Worm (Caenorhabditis elegans): ENCODE measurements around the gene Y49F6B.6.

Y49F6B.6 gene

DNA sequence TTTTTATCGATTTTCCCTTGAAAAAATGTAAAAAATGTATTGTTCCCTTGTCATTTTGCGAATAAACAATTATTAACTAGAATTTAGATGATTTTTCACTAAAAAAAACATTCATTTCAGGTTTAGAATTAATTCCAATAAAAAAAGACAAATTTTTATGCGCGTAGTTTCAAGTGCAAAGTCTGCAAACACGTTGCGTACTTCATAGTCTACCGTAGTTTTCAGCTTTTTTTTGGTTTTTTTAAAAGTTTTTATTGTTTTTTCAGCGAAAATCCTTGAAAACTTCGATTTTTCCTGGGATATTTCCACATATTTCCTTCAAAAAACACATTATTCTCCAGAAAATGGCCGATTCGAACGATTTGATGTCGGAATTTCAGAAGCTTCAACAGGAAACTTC is 19.4 kb upstream of the Y49F6B.6 start, which contains the start of gene C16C8.11:
Gene C16C8.11, plus strand, starts transcription at position 188 of the 400 bp plus-strand sequence.
- TF ChIP-seq madf-5 (GFP tag; IDR thresholded peaks at IDR 0.05) (no peak), Y105C5A.15 (GFP tag; IDR thresholded peaks at IDR 0.05) (no peak), D1046.2 (GFP tag; IDR thresholded peaks at IDR 0.05) (no peak), ZK546.5 (tag; optimal IDR thresholded peaks at IDR 0.05) (no peak), fos-1 (tag; optimal IDR thresholded peaks at IDR 0.05) (no peak), ceh-28 (tag; optimal IDR thresholded peaks at IDR 0.05) (no peak), F44E2.7 (GFP tag; IDR thresholded peaks at IDR 0.05) (no peak), mxl-2 (GFP tag; conservative IDR thresholded peaks at IDR 0.05) (no peak), mxl-3 (GFP tag; optimal IDR thresholded peaks at IDR 0.05) (no peak), cey-2 (tag; optimal IDR thresholded peaks at IDR 0.05; ENCODE audit: borderline replicate concordance, insufficient read depth) (no peak)

DNA sequence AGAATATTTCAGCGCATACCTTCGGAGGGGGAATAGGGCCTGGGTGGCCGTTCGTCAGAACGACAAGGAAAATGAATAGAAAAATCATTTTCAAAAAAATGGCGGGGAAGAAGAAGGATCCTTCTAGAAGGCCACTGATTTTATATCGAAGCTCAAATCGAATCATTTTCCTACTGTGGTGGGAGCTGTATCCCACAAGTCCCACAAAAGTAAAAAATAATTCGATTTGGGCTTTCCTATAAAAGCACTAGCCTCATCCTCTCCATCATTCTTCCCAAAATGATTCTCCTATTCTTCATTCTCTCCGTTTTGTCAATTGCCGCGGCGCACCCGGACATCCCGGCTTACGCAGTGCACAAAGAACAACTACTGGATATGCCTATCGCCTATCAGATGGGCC is 14.7 kb upstream of the Y49F6B.6 start, which contains the start of the genes C16C8.26 and C16C8.19:
Gene C16C8.26, minus strand, starts transcription at position 101 of the 400 bp plus-strand sequence.
Gene C16C8.19, plus strand, starts transcription at position 279 of the 400 bp plus-strand sequence.
- TF ChIP-seq Y105C5A.15 (GFP tag; IDR thresholded peaks at IDR 0.05): no peak
- TF ChIP-seq egl-27 (tag; optimal IDR thresholded peaks at IDR 0.05): no peak
- no peak for TF ChIP-seq zfp-3 (GFP tag; conservative IDR thresholded peaks at IDR 0.05)
- TF ChIP-seq lin-39 (tag; optimal IDR thresholded peaks at IDR 0.05): no peak
- no peak for TF ChIP-seq F26F4.8 (GFP tag; conservative IDR thresholded peaks at IDR 0.05)
- TF ChIP-seq ama-1 (optimal IDR thresholded peaks at IDR 0.05): no peak
- TF ChIP-seq ztf-7 (tag; optimal IDR thresholded peaks at IDR 0.05): no peak
- no peak for TF ChIP-seq D1046.2 (GFP tag; IDR thresholded peaks at IDR 0.05)

DNA sequence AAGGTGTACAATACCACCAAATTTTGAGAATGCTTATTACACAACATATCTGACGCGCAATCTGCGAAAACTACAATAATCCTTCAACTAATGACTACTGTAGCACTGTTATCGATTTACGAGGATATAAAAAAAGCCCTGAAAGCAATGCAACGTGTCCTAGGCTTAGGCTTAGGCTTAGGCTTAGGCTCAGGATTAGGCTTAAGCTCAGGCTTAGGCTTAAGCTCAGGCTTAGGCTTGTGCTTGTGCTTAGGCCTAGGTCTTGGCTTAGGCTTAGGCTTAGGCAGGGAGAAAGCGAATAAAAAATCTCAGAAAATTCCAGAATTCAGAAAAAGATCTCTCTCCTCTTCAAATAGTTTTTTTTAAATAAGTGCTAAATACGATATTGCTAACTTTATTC is 13.7 kb upstream of the Y49F6B.6 start:
- TF ChIP-seq nhr-102 (tag; optimal IDR thresholded peaks at IDR 0.05): no peak
- TF ChIP-seq spr-1 (tag; optimal IDR thresholded peaks at IDR 0.05): no peak
- no peak for TF ChIP-seq ceh-44 (GFP tag; IDR thresholded peaks at IDR 0.05)

DNA sequence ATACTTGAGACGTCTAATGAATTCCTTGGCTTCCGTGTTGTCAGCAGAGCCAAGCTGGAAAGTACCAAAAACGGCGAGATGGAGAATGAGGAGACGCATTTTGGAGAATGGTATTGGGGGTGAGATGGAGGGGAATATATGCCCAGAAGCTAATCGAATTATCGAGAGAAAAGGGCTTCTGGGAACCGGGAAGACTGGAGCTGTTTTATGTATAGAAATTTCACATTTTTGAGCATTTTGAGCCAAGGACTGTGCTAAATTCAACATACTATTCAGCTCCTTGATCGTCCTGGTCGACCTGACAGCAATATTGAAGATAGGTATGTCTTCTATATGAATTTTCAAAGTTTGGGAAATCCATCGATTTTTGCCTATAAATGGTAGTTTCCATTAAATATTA is 12.9 kb upstream of the Y49F6B.6 start, which contains the start of gene C16C8.7:
Gene C16C8.7, minus strand, starts transcription at position 101 of the 400 bp plus-strand sequence.
- TF ChIP-seq lin-38 (GFP tag; IDR thresholded peaks at IDR 0.05) (no peak), daf-16 (GFP tag; optimal IDR thresholded peaks at IDR 0.05) (no peak), daf-16 (tag; optimal IDR thresholded peaks at IDR 0.05) (no peak), unc-130 (GFP tag; optimal IDR thresholded peaks at IDR 0.05) (no peak), set-16 (GFP tag; IDR thresholded peaks at IDR 0.05) (no peak), aly-2 (tag; optimal IDR thresholded peaks at IDR 0.05) (no peak), dpl-1 (GFP tag; optimal IDR thresholded peaks at IDR 0.05) (no peak), nhr-102 (tag; optimal IDR thresholded peaks at IDR 0.05) (no peak), lin-29 (GFP tag; IDR thresholded peaks at IDR 0.05) (no peak)

DNA sequence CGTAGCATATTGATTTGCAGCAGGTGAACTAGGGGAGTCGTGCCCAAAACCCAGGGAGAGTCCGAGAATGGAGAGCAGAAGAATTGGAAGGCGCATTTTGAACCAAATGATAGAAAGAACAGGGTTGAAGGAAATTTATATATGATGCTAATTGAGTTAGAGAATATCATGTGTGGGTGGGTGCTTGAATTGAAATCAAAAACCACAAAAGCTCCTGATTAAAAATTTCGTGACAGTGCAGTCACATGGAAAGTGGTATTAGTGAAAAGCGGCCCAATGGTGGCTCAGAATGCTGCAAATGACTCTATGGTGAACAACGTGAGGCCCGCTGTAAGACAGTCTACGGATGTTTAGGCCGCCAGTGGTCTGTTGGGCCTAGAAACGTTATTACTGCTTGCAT is 11.3 kb upstream of the Y49F6B.6 start, which contains the start of gene C16C8.8:
Gene C16C8.8, minus strand, starts transcription at position 101 of the 400 bp plus-strand sequence.
- no peak for TF ChIP-seq mxl-2 (GFP tag; conservative IDR thresholded peaks at IDR 0.05)
- no peak for TF ChIP-seq T20F7.1 (GFP tag; optimal IDR thresholded peaks at IDR 0.05)
- TF ChIP-seq lin-39 (tag; optimal IDR thresholded peaks at IDR 0.05): no peak
- TF ChIP-seq ctbp-1 (GFP tag; IDR thresholded peaks at IDR 0.05): no peak
- no peak for TF ChIP-seq sdz-12 (GFP tag; optimal IDR thresholded peaks at IDR 0.05)
- TF ChIP-seq rbr-2 (tag; optimal IDR thresholded peaks at IDR 0.05): no peak
- TF ChIP-seq fos-1 (tag; optimal IDR thresholded peaks at IDR 0.05): no peak
- no peak for TF ChIP-seq ZK337.2 (GFP tag; IDR thresholded peaks at IDR 0.05)

DNA sequence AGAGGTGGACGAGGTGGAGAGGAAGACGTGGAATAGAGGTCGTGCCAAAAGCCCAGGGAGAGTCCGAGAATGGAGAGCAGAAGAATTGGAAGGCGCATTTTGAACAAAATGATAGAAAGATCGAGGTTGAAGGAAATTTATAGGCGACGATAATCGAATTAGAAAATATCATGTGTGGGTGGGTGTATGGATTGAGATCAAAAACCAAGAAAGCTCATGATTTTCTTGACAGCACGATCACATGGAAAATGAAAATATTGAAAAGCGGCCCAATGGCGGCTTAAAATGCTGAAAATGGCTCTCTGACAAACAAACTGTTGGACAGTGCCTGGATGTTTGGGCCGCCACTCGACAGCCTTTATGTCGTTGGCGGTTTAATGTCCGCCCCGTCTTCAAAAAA is 9.8 kb upstream of the Y49F6B.6 start, which contains the start of gene C16C8.9:
Gene C16C8.9, minus strand, starts transcription at position 101 of the 400 bp plus-strand sequence.
- TF ChIP-seq fos-1 (tag; optimal IDR thresholded peaks at IDR 0.05): no peak
- no peak for TF ChIP-seq dpl-1 (GFP tag; optimal IDR thresholded peaks at IDR 0.05)
- TF ChIP-seq Y75B8A.6 (GFP tag; IDR thresholded peaks at IDR 0.05): no peak
- TF ChIP-seq nhr-41 (GFP tag; IDR thresholded peaks at IDR 0.05): no peak
- TF ChIP-seq zip-11 (GFP tag; IDR thresholded peaks at IDR 0.05): no peak
- TF ChIP-seq daf-16 (GFP tag; optimal IDR thresholded peaks at IDR 0.05): no peak
- TF ChIP-seq daf-16 (tag; optimal IDR thresholded peaks at IDR 0.05): no peak
